Worm (Caenorhabditis elegans): Measurements from ENCODE around the gene math-22.

Gene math-22

ce11 chrII:1901981-1902380 is 3.2 kb upstream of the math-22 start, which contains the start of gene math-23:
Gene math-23 (plus strand): TSS chrII:1902281.
- TF ChIP-seq lsy-2 (tag; optimal IDR thresholded peaks at IDR 0.05) (no peak), Y55F3AM.14 (GFP tag; optimal IDR thresholded peaks at IDR 0.05) (no peak), ceh-82 (tag; optimal IDR thresholded peaks at IDR 0.05) (no peak), mdl-1 (tag; optimal IDR thresholded peaks at IDR 0.05) (no peak), ceh-16 (tag; optimal IDR thresholded peaks at IDR 0.05) (no peak), aly-2 (tag; optimal IDR thresholded peaks at IDR 0.05) (no peak), lin-11 (tag; optimal IDR thresholded peaks at IDR 0.05) (no peak), ztf-1 (GFP tag; conservative IDR thresholded peaks at IDR 0.05) (no peak), elt-1 (tag; optimal IDR thresholded peaks at IDR 0.05) (no peak)

ce11 chrII:1912741-1913140 is 7.5 kb downstream of the math-22 start, which contains the start of gene math-31:
Gene math-31 (minus strand): TSS chrII:1912841.
- TF ChIP-seq skn-1 (tag; optimal IDR thresholded peaks at IDR 0.05) = no peak
- TF ChIP-seq unc-55 (GFP tag; optimal IDR thresholded peaks at IDR 0.05) = no peak
- no peak for TF ChIP-seq aly-2 (tag; optimal IDR thresholded peaks at IDR 0.05)
- TF ChIP-seq nhr-6 (tag; optimal IDR thresholded peaks at IDR 0.05) = no peak
- TF ChIP-seq egl-27 (tag; optimal IDR thresholded peaks at IDR 0.05) = no peak
- TF ChIP-seq C34F6.9 (tag; optimal IDR thresholded peaks at IDR 0.05) = no peak
- no peak for TF ChIP-seq ZK546.5 (tag; optimal IDR thresholded peaks at IDR 0.05)
- no peak for TF ChIP-seq lin-11 (tag; optimal IDR thresholded peaks at IDR 0.05)

ce11 chrII:1917862-1918261 is 12.7 kb downstream of the math-22 start, which contains the start of gene bath-4:
Gene bath-4 (minus strand): TSS chrII:1917962.
- TF ChIP-seq alr-1 (tag; optimal IDR thresholded peaks at IDR 0.05) (no peak), Y55F3AM.14 (GFP tag; optimal IDR thresholded peaks at IDR 0.05) (no peak), ceh-16 (tag; optimal IDR thresholded peaks at IDR 0.05) (no peak), fos-1 (tag; optimal IDR thresholded peaks at IDR 0.05) (no peak), unc-39 (tag; optimal IDR thresholded peaks at IDR 0.05) (no peak), nhr-23 (tag; optimal IDR thresholded peaks at IDR 0.05) (no peak), mab-5 (tag; optimal IDR thresholded peaks at IDR 0.05) (no peak), nhr-10 (tag; optimal IDR thresholded peaks at IDR 0.05) (no peak), unc-62 (GFP tag; optimal IDR thresholded peaks at IDR 0.05) (no peak), ceh-82 (tag; optimal IDR thresholded peaks at IDR 0.05) (no peak), nhr-21 (tag; optimal IDR thresholded peaks at IDR 0.05) (no peak), ZK546.5 (tag; optimal IDR thresholded peaks at IDR 0.05) (no peak), crh-2 (tag; optimal IDR thresholded peaks at IDR 0.05) (no peak), snpc-4 (tag; optimal IDR thresholded peaks at IDR 0.05) (no peak), gmeb-1 (tag; optimal IDR thresholded peaks at IDR 0.05) (no peak), lsy-2 (tag; optimal IDR thresholded peaks at IDR 0.05) (no peak), elt-1 (tag; optimal IDR thresholded peaks at IDR 0.05) (no peak), mdl-1 (tag; optimal IDR thresholded peaks at IDR 0.05) (no peak)

- TF ChIP-seq ztf-4 (tag; optimal IDR thresholded peaks at IDR 0.05) = no peak
- no peak for TF ChIP-seq ZK546.5 (tag; optimal IDR thresholded peaks at IDR 0.05)
- TF ChIP-seq nhr-237 (tag; optimal IDR thresholded peaks at IDR 0.05) = no peak
- no peak for TF ChIP-seq ama-1 (optimal IDR thresholded peaks at IDR 0.05)
- TF ChIP-seq ceh-82 (tag; optimal IDR thresholded peaks at IDR 0.05) = no peak
Observed at ce11 chrII:1921018-1921417, 15.8 kb downstream of the math-22 start, which contains the start of gene bath-7. Gene bath-7 (minus strand): TSS chrII:1921118.

ce11 chrII:1922665-1923187 is 17.5 kb downstream of the math-22 start, which contains the start of the genes bath-2 and F52C6.4:
Gene bath-2 (minus strand): TSS chrII:1922765.
Gene F52C6.4 (plus strand): TSS chrII:1923137.
- no peak for TF ChIP-seq ZK546.5 (tag; optimal IDR thresholded peaks at IDR 0.05)
- TF ChIP-seq mab-5 (tag; optimal IDR thresholded peaks at IDR 0.05) = no peak
- TF ChIP-seq unc-39 (tag; optimal IDR thresholded peaks at IDR 0.05) = no peak
- TF ChIP-seq ceh-82 (tag; optimal IDR thresholded peaks at IDR 0.05) = no peak
- TF ChIP-seq gmeb-1 (tag; optimal IDR thresholded peaks at IDR 0.05) = no peak
- no peak for TF ChIP-seq lin-11 (tag; optimal IDR thresholded peaks at IDR 0.05)
- TF ChIP-seq nhr-129 (tag; optimal IDR thresholded peaks at IDR 0.05) = no peak
- TF ChIP-seq ztf-4 (tag; optimal IDR thresholded peaks at IDR 0.05) = no peak
- TF ChIP-seq nhr-21 (tag; optimal IDR thresholded peaks at IDR 0.05) = no peak

- no peak for TF ChIP-seq nhr-12 (tag; optimal IDR thresholded peaks at IDR 0.05)
- TF ChIP-seq alr-1 (tag; optimal IDR thresholded peaks at IDR 0.05) = no peak
- no peak for TF ChIP-seq ztf-4 (tag; optimal IDR thresholded peaks at IDR 0.05)
- no peak for TF ChIP-seq unc-62 (GFP tag; optimal IDR thresholded peaks at IDR 0.05)
- no peak for TF ChIP-seq lin-11 (tag; optimal IDR thresholded peaks at IDR 0.05)
- TF ChIP-seq snpc-4 (tag; optimal IDR thresholded peaks at IDR 0.05) = no peak
- no peak for TF ChIP-seq nhr-25 (tag; optimal IDR thresholded peaks at IDR 0.05)
- TF ChIP-seq ztf-11 (tag; optimal IDR thresholded peaks at IDR 0.05) = no peak
- TF ChIP-seq ZK546.5 (tag; optimal IDR thresholded peaks at IDR 0.05) = no peak
- TF ChIP-seq nhr-129 (tag; optimal IDR thresholded peaks at IDR 0.05) = no peak
- TF ChIP-seq fos-1 (tag; optimal IDR thresholded peaks at IDR 0.05) = no peak
- no peak for TF ChIP-seq C34F6.9 (tag; optimal IDR thresholded peaks at IDR 0.05)
- no peak for TF ChIP-seq lin-39 (tag; optimal IDR thresholded peaks at IDR 0.05)
Observed at ce11 chrII:1924459-1924858, 19.3 kb downstream of the math-22 start, which contains the start of gene F52C6.3. Gene F52C6.3 (plus strand): TSS chrII:1924759.
